Worm (Caenorhabditis elegans) whole organism, L3 larva: ENCODE data around the gene fbxa-9.

ENCODE experiments used
- ama-1 ChIP-seq: fragments of 150-350 bp; optimal IDR thresholded peaks from 2 replicates; lab custom pipeline; 2018
- daf-12 ChIP-seq: fragments of 150-350 bp; optimal IDR thresholded peaks from 2 replicates; lab custom pipeline; 2014; ENCODE audit warnings: missing biosample characterization, missing genetic modification reagents, missing genetic modification characterization
- elt-1 ChIP-seq: fragments of 150-350 bp; optimal IDR thresholded peaks from 2 replicates; lab custom pipeline; 2014; ENCODE audit warnings: missing biosample characterization, missing genetic modification characterization
- elt-3 ChIP-seq, 3 experiments: fragments of 150-350 bp in 1 of 3; sonication (generic microtip) in 2 of 3; optimal IDR thresholded peaks; 2 replicates in 2 of 3; 4 replicates in 1 of 3; lab custom pipeline; 2014 to 2017; ENCODE audit warnings: missing biosample characterization in 3 of 3, missing genetic modification characterization in 3 of 3
- fkh-2 ChIP-seq: fragments of 150-350 bp; optimal IDR thresholded peaks from 2 replicates; lab custom pipeline; 2014; ENCODE audit warnings: missing biosample characterization, missing genetic modification reagents, missing genetic modification characterization
- nhr-11 ChIP-seq: fragments of 150-350 bp; optimal IDR thresholded peaks from 2 replicates; lab custom pipeline; 2014; ENCODE audit warnings: missing biosample characterization, missing genetic modification characterization
- nhr-23 ChIP-seq: fragments of 150-350 bp; optimal IDR thresholded peaks from 2 replicates; lab custom pipeline; 2014; ENCODE audit warnings: missing biosample characterization, missing genetic modification reagents, missing genetic modification characterization
- pqm-1 ChIP-seq: fragments of 150-350 bp; optimal IDR thresholded peaks from 2 replicates; lab custom pipeline; 2017; ENCODE audit warnings: missing biosample characterization, missing genetic modification characterization, inconsistent platforms
- snpc-4 ChIP-seq: fragments of 150-350 bp; optimal IDR thresholded peaks from 2 replicates; lab custom pipeline; 2014; ENCODE audit warnings: missing biosample characterization, missing genetic modification characterization
- ztf-11 ChIP-seq: fragments of 150-350 bp; optimal IDR thresholded peaks from 2 replicates; lab custom pipeline; 2014; ENCODE audit warnings: missing biosample characterization, missing genetic modification characterization
- ztf-4 ChIP-seq: fragments of 150-350 bp; optimal IDR thresholded peaks from 2 replicates; lab custom pipeline; 2014; ENCODE audit warnings: missing biosample characterization, missing genetic modification characterization

DNA sequence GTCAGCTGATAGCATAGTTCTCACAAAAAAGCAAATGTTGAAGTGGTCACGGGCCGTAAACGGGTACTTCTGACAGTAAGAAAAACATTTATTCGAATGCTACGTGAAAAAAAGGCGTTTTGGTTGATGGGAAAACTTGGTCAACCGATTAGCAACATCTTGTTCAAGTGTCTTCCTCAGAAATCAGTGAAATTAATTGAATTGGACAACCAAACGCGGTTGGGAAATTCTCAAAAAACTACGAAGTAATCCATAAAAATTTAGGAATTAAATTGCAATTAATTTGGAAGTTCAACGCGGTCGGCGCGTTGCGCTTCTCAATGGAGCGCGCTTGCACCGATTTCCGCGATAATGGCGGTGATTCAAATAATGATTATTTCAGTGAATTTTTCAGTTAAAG is 7.1 kb upstream of the fbxa-9 start:
- TF ChIP-seq snpc-4 (tag; lab: Kevin White, UChicago): no peak
- TF ChIP-seq daf-12 (tag; lab: Kevin White, UChicago): no peak
- TF ChIP-seq fkh-2 (tag; lab: Kevin White, UChicago): no peak
- TF ChIP-seq ztf-4 (tag; lab: Kevin White, UChicago): no peak
- TF ChIP-seq ztf-11 (tag; lab: Kevin White, UChicago): no peak
- no peak for TF ChIP-seq elt-3 (tag; optimal IDR thresholded peaks at IDR 0.05; lab: Kevin White, UChicago)
- no peak for TF ChIP-seq ama-1 (lab: Kevin White, UChicago)
- TF ChIP-seq pqm-1 (tag; lab: Kevin White, UChicago): no peak
- no peak for TF ChIP-seq elt-1 (tag; lab: Kevin White, UChicago)
- TF ChIP-seq nhr-23 (tag; lab: Kevin White, UChicago): no peak
- TF ChIP-seq nhr-11 (tag; lab: Kevin White, UChicago): no peak
